Fruit fly (Drosophila melanogaster) whole organism, embryonic: ENCODE measurements around the gene CG31268.

Experiments used
- Bgb ChIP-seq: fragments of 200-800 bp; sonication (Bioruptor generic); IDR thresholded peaks from 2 replicates; pipeline ENCODE4 v1.3.6; 2022; ENCODE audit warnings: missing biosample characterization, missing genetic modification characterization; ENCODE audit not compliant: partially characterized antibody
- Bteb2 ChIP-seq: fragments of 200-800 bp; sonication (Bioruptor generic); optimal IDR thresholded peaks from 2 replicates; lab custom pipeline; 2016; ENCODE audit warnings: missing biosample characterization, missing genetic modification characterization
- C15 ChIP-seq: fragments of 200-800 bp; sonication (Bioruptor generic); IDR thresholded peaks from 3 replicates; pipeline ENCODE4 v1.3.6; 2022; ENCODE audit warnings: missing biosample characterization, missing genetic modification characterization
- CG12219 ChIP-seq: fragments of 200-800 bp; sonication (Bioruptor generic); optimal IDR thresholded peaks from 3 replicates; lab custom pipeline; 2018; ENCODE audit warnings: missing biosample characterization, mild to moderate bottlenecking, missing genetic modification characterization
- CG12236 ChIP-seq: fragments of 200-800 bp; sonication (Bioruptor generic); optimal IDR thresholded peaks from 2 replicates; lab custom pipeline; 2016; ENCODE audit warnings: missing biosample characterization, missing genetic modification characterization
- CG12299 ChIP-seq: fragments of 200-800 bp; sonication (Bioruptor generic); optimal IDR thresholded peaks from 2 replicates; lab custom pipeline; 2018; ENCODE audit warnings: missing biosample characterization, mild to moderate bottlenecking, missing genetic modification characterization
- CG12942 ChIP-seq: fragments of 200-800 bp; sonication (Bioruptor generic); optimal IDR thresholded peaks from 3 replicates; lab custom pipeline; 2016; ENCODE audit warnings: missing biosample characterization, missing genetic modification characterization
- CG14050 ChIP-seq: fragments of 200-800 bp; sonication (Bioruptor generic); IDR thresholded peaks from 3 replicates; pipeline ENCODE4 v1.3.6; 2022; ENCODE audit warnings: missing biosample characterization, missing genetic modification characterization
- CG16813 ChIP-seq: fragments of 200-800 bp; sonication (Bioruptor generic); IDR thresholded peaks from 3 replicates; pipeline ENCODE4 v1.3.6; 2022; ENCODE audit warnings: missing biosample characterization, missing genetic modification characterization; ENCODE audit not compliant: partially characterized antibody
- CG16815 ChIP-seq: fragments of 200-800 bp; sonication (Bioruptor generic); optimal IDR thresholded peaks from 3 replicates; lab custom pipeline; 2017; ENCODE audit warnings: missing biosample characterization, mild to moderate bottlenecking, missing genetic modification characterization
- CG17802 ChIP-seq: fragments of 200-800 bp; sonication (Bioruptor generic); optimal IDR thresholded peaks from 2 replicates; lab custom pipeline; 2018; ENCODE audit warnings: missing biosample characterization, mild to moderate bottlenecking, missing genetic modification characterization, moderate library complexity
- CG17912 ChIP-seq: fragments of 200-800 bp; sonication (Bioruptor generic); optimal IDR thresholded peaks from 2 replicates; lab custom pipeline; 2018; ENCODE audit warnings: missing biosample characterization, mild to moderate bottlenecking, missing genetic modification characterization
- CG1792 ChIP-seq: fragments of 200-800 bp; sonication (Bioruptor generic); optimal IDR thresholded peaks from 2 replicates; lab custom pipeline; 2016; ENCODE audit warnings: missing biosample characterization, missing genetic modification characterization
- CG1832 ChIP-seq: fragments of 200-800 bp; sonication (Bioruptor generic); optimal IDR thresholded peaks from 2 replicates; lab custom pipeline; 2017; ENCODE audit warnings: missing biosample characterization, mild to moderate bottlenecking, missing genetic modification characterization, inconsistent platforms
- CG31224 ChIP-seq: fragments of 200-800 bp; sonication (Bioruptor generic); IDR thresholded peaks from 2 replicates; pipeline ENCODE4 v1.3.6; 2022; ENCODE audit warnings: missing biosample characterization, missing genetic modification characterization
- CG4282 ChIP-seq: fragments of 200-800 bp; sonication (Bioruptor generic); optimal IDR thresholded peaks from 2 replicates; lab custom pipeline; 2016; ENCODE audit warnings: missing biosample characterization, missing genetic modification characterization
- CG4360 ChIP-seq: fragments of 200-800 bp; sonication (Bioruptor generic); IDR thresholded peaks from 2 replicates; pipeline ENCODE4 v1.3.6; 2022; ENCODE audit warnings: missing biosample characterization, missing genetic modification characterization
- CG4424 ChIP-seq: fragments of 200-800 bp; sonication (Bioruptor generic); optimal IDR thresholded peaks from 3 replicates; lab custom pipeline; 2016; ENCODE audit warnings: missing biosample characterization, missing genetic modification characterization
- CG4707 ChIP-seq: fragments of 200-800 bp; sonication (Bioruptor generic); optimal IDR thresholded peaks from 2 replicates; lab custom pipeline; 2018; ENCODE audit warnings: missing biosample characterization, mild to moderate bottlenecking, missing genetic modification characterization, moderate library complexity
- CG6654 ChIP-seq: fragments of 200-800 bp; sonication (Bioruptor generic); optimal IDR thresholded peaks from 2 replicates; lab custom pipeline; 2017; ENCODE audit warnings: missing biosample characterization, mild to moderate bottlenecking, missing genetic modification characterization
- CG6689 ChIP-seq: fragments of 200-800 bp; sonication (Bioruptor generic); IDR thresholded peaks from 2 replicates; pipeline ENCODE4 v1.3.6; 2022; ENCODE audit warnings: missing biosample characterization, missing genetic modification characterization
- CG6854 ChIP-seq: fragments of 200-800 bp; sonication (Bioruptor generic); optimal IDR thresholded peaks from 3 replicates; lab custom pipeline; 2017; ENCODE audit warnings: missing biosample characterization, mild to moderate bottlenecking, missing genetic modification characterization
- CG8765 ChIP-seq: fragments of 200-800 bp; sonication (Bioruptor generic); IDR thresholded peaks from 2 replicates; pipeline ENCODE4 v1.3.6; 2022; ENCODE audit warnings: missing biosample characterization, missing genetic modification characterization
- D19B ChIP-seq: fragments of 200-800 bp; sonication (Bioruptor generic); optimal IDR thresholded peaks from 2 replicates; lab custom pipeline; 2017; ENCODE audit warnings: missing biosample characterization, mild to moderate bottlenecking, missing genetic modification characterization
- Gsc ChIP-seq: fragments of 200-800 bp; sonication (Bioruptor generic); IDR thresholded peaks from 2 replicates; pipeline ENCODE4 v1.3.6; 2022; ENCODE audit warnings: missing biosample characterization, missing genetic modification characterization
- HHEX ChIP-seq: fragments of 200-800 bp; sonication (Bioruptor generic); optimal IDR thresholded peaks from 3 replicates; lab custom pipeline; 2017; ENCODE audit warnings: missing biosample characterization, mild to moderate bottlenecking, missing genetic modification characterization, missing genetic modification reagents
- Hr3 ChIP-seq: fragments of 200-800 bp; sonication (Bioruptor generic); optimal IDR thresholded peaks from 3 replicates; lab custom pipeline; 2016; ENCODE audit warnings: missing biosample characterization, missing genetic modification characterization
- Lhr ChIP-seq: fragments of 200-800 bp; sonication (Bioruptor generic); optimal IDR thresholded peaks from 3 replicates; lab custom pipeline; 2017; ENCODE audit warnings: mild to moderate bottlenecking, missing biosample characterization, missing genetic modification reagents, missing genetic modification characterization
- Lim3 ChIP-seq: fragments of 200-800 bp; sonication (Bioruptor generic); IDR thresholded peaks from 2 replicates; pipeline ENCODE4 v1.3.6; 2022; ENCODE audit warnings: missing biosample characterization, missing genetic modification characterization
- Lpt ChIP-seq: fragments of >200 bp; optimal IDR thresholded peaks from 2 replicates; lab custom pipeline; 2018; ENCODE audit warnings: missing biosample characterization, missing genetic modification characterization
- NC2β ChIP-seq: fragments of 200-800 bp; sonication (Bioruptor generic); optimal IDR thresholded peaks from 2 replicates; lab custom pipeline; 2016; ENCODE audit warnings: missing biosample characterization, missing genetic modification characterization
- Neu2 ChIP-seq: fragments of 200-800 bp; sonication (Bioruptor generic); optimal IDR thresholded peaks from 3 replicates; lab custom pipeline; 2016; ENCODE audit warnings: missing biosample characterization, missing genetic modification characterization, borderline replicate concordance
- Side ChIP-seq: fragments of 200-800 bp; sonication (Bioruptor generic); optimal IDR thresholded peaks from 2 replicates; lab custom pipeline; 2016; ENCODE audit warnings: missing biosample characterization, missing genetic modification characterization
- Tbp ChIP-seq: fragments of >200 bp; optimal IDR thresholded peaks from 2 replicates; lab custom pipeline; 2018; ENCODE audit warnings: missing biosample characterization, missing genetic modification characterization
- Vsx1 ChIP-seq: fragments of 200-800 bp; sonication (Bioruptor generic); optimal IDR thresholded peaks from 2 replicates; lab custom pipeline; 2017; ENCODE audit warnings: missing biosample characterization, mild to moderate bottlenecking, missing genetic modification characterization, missing genetic modification reagents
- Xbp1 ChIP-seq: fragments of 200-800 bp; sonication (Bioruptor generic); optimal IDR thresholded peaks from 3 replicates; lab custom pipeline; 2016; ENCODE audit warnings: missing biosample characterization, mild to moderate bottlenecking, missing genetic modification characterization
- az2 ChIP-seq: fragments of 200-800 bp; sonication (Bioruptor generic); optimal IDR thresholded peaks from 3 replicates; lab custom pipeline; 2016; ENCODE audit warnings: missing biosample characterization, missing genetic modification characterization
- bbx ChIP-seq: fragments of 200-800 bp; sonication (Bioruptor generic); IDR thresholded peaks from 2 replicates; pipeline ENCODE4 v1.3.6; 2022; ENCODE audit warnings: missing biosample characterization, missing genetic modification characterization; ENCODE audit not compliant: partially characterized antibody
- caup ChIP-seq: fragments of 200-800 bp; sonication (Bioruptor generic); optimal IDR thresholded peaks from 3 replicates; lab custom pipeline; 2017; ENCODE audit warnings: missing biosample characterization, mild to moderate bottlenecking, missing genetic modification characterization, moderate library complexity; ENCODE audit not compliant: severe bottlenecking
- cg ChIP-seq: fragments of 200-800 bp; sonication (Bioruptor generic); optimal IDR thresholded peaks from 3 replicates; lab custom pipeline; 2019; ENCODE audit warnings: missing biosample characterization, mild to moderate bottlenecking, missing genetic modification characterization, moderate library complexity
- crp ChIP-seq, 2 experiments: fragments of 200-800 bp; sonication (Bioruptor generic); optimal IDR thresholded peaks; 2 replicates in 1 of 2; 3 replicates in 1 of 2; lab custom pipeline; 2017; ENCODE audit warnings: missing biosample characterization in 2 of 2, missing genetic modification characterization in 2 of 2, mild to moderate bottlenecking in 1 of 2, moderate library complexity in 1 of 2
- exex ChIP-seq: fragments of 200-800 bp; sonication (Bioruptor generic); optimal IDR thresholded peaks from 4 replicates; lab custom pipeline; 2018; ENCODE audit warnings: missing biosample characterization, mild to moderate bottlenecking, missing genetic modification characterization, moderate library complexity
- gcm ChIP-seq: fragments of 200-800 bp; sonication (Bioruptor generic); optimal IDR thresholded peaks from 2 replicates; lab custom pipeline; 2019; ENCODE audit warnings: missing biosample characterization, mild to moderate bottlenecking, missing genetic modification characterization, moderate library complexity
- gfzf ChIP-seq: fragments of 200-800 bp; sonication (Bioruptor generic); optimal IDR thresholded peaks from 2 replicates; lab custom pipeline; 2016; ENCODE audit warnings: missing biosample characterization, mild to moderate bottlenecking, missing genetic modification characterization, moderate library complexity
- inv ChIP-seq: fragments of 200-800 bp; sonication (Bioruptor generic); IDR thresholded peaks from 2 replicates; pipeline ENCODE4 v1.3.6; 2022; ENCODE audit warnings: missing biosample characterization, missing genetic modification characterization; ENCODE audit not compliant: partially characterized antibody
- jing ChIP-seq: fragments of 200-800 bp; sonication (Bioruptor generic); optimal IDR thresholded peaks from 2 replicates; lab custom pipeline; 2018; ENCODE audit warnings: missing biosample characterization, mild to moderate bottlenecking, missing genetic modification characterization
- mam ChIP-seq: fragments of 200-800 bp; sonication (Bioruptor generic); optimal IDR thresholded peaks from 3 replicates; lab custom pipeline; 2016; ENCODE audit warnings: missing biosample characterization, missing genetic modification characterization
- pros ChIP-seq: fragments of 200-800 bp; sonication (Bioruptor generic); optimal IDR thresholded peaks from 3 replicates; lab custom pipeline; 2019; ENCODE audit warnings: missing biosample characterization, mild to moderate bottlenecking, missing genetic modification characterization, moderate library complexity
- tin ChIP-seq: fragments of 200-800 bp; sonication (Bioruptor generic); optimal IDR thresholded peaks from 3 replicates; lab custom pipeline; 2016; ENCODE audit warnings: missing biosample characterization, missing genetic modification characterization

CG31268 gene

DNA sequence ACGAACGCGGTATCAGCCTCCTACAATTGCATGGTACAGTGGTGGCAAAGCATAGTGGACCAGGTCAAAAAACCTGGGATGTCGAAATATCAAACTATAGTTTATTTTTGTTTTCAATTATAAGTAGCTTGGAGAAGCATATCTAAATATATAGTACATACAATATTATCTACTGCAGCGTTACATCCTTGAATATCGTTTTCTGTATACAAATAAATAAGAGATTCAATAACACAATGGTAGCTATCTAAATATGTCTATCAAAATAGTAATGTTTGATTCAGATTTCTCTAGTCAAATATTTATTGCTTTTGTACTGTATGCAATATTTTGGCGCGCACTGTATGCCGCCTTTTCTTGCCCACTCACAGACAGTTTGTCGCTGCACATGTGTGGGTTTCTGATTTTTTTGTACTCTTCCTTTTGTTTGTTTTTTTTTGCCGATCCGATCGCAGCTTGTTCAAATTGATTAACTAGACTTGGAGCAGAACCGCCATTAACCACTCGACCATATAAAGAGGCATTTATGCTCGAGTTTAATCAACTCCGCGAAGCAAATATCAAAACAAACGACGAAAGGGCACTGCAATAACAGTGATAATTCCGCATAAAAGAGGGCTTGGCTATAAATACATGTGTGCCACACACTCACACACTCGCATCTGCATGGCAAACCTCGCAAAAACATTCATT lies 49.2 kb downstream of the CG31268 start (continued):
- TF ChIP-seq CG17802 (tag; lab: Kevin White, UChicago), result peak; percentile 63
- peak; percentile 85 for TF ChIP-seq CG6654
- TF ChIP-seq Bgb (GFP tag; lab: Robert Waterston, UW), result no peak
- peak; percentile 80 for TF ChIP-seq CG12236 (GFP tag; lab: Kevin White, UChicago)
- peak; percentile 26 for TF ChIP-seq cg (GFP tag; lab: Kevin White, UChicago)
- peak; percentile 73 for TF ChIP-seq CG8765 (GFP tag; lab: Robert Waterston, UW)
- TF ChIP-seq CG4282 (GFP tag; lab: Kevin White, UChicago), result peak; percentile 69
- TF ChIP-seq Side (GFP tag; lab: Kevin White, UChicago), result peak; percentile 82
- TF ChIP-seq CG1832 (GFP tag; lab: Kevin White, UChicago), result no peak
- no peak for TF ChIP-seq CG16813 (GFP tag; lab: Robert Waterston, UW)
- TF ChIP-seq CG6689, result peak; percentile 95
- TF ChIP-seq D19B (GFP tag; lab: Kevin White, UChicago), result peak; percentile 88
- TF ChIP-seq NC2β (GFP tag; lab: Kevin White, UChicago), result peak; percentile 85
- peak; percentile 83 for TF ChIP-seq CG31224
- peak; percentile 98 for TF ChIP-seq gcm (GFP tag; lab: Kevin White, UChicago)
- TF ChIP-seq Lhr, result peak; percentile 90
- peak; percentile 53 for TF ChIP-seq exex (tag; lab: Kevin White, UChicago)
- TF ChIP-seq Neu2 (GFP tag; lab: Kevin White, UChicago), result no peak
- TF ChIP-seq Bteb2, result peak; percentile 91
- peak; percentile 64 for TF ChIP-seq CG1792 (GFP tag; lab: Kevin White, UChicago)
- peak; percentile 79 for TF ChIP-seq CG17912 (GFP tag; lab: Kevin White, UChicago)
- TF ChIP-seq Lim3 (GFP tag; lab: Robert Waterston, UW), result peak; percentile 80
- TF ChIP-seq CG6854 (GFP tag; lab: Kevin White, UChicago), result peak; percentile 95
- peak; percentile 85 for TF ChIP-seq CG4707
- TF ChIP-seq Xbp1 (GFP tag; lab: Kevin White, UChicago), result peak; percentile 95
- TF ChIP-seq Gsc, result no peak
- peak; percentile 96 for TF ChIP-seq CG4424 (GFP tag; lab: Kevin White, UChicago)
- TF ChIP-seq Hr3 (GFP tag; lab: Kevin White, UChicago), result peak; percentile 95
- peak; percentile 94 for TF ChIP-seq tin (GFP tag; lab: Kevin White, UChicago)
- TF ChIP-seq az2 (GFP tag; lab: Kevin White, UChicago), result peak; percentile 96
- no peak for TF ChIP-seq Lpt (GFP tag; lab: Kevin White, UChicago)
- TF ChIP-seq bbx (GFP tag; lab: Robert Waterston, UW), result no peak
- TF ChIP-seq CG4360, result peak; percentile 69
- TF ChIP-seq C15 (GFP tag; lab: Robert Waterston, UW), result peak; percentile 73; the same call in 2 of the 3 replicates
- TF ChIP-seq mam (GFP tag; lab: Kevin White, UChicago), result peak; percentile 88
- TF ChIP-seq jing, result peak; percentile 86
- TF ChIP-seq crp (GFP tag; optimal IDR thresholded peaks at IDR 0.05; lab: Kevin White, UChicago), result peak in 1 of 2 experiments; percentile 53
- no peak for TF ChIP-seq gfzf (GFP tag; lab: Kevin White, UChicago)
- TF ChIP-seq caup (GFP tag; lab: Kevin White, UChicago), result peak; percentile 94
- TF ChIP-seq CG14050, result peak; percentile 93
- peak; percentile 95 for TF ChIP-seq CG12219 (GFP tag; lab: Kevin White, UChicago)
- TF ChIP-seq pros, result peak; percentile 64
- peak; percentile 92 for TF ChIP-seq Vsx1
- peak; percentile 87 for TF ChIP-seq CG12942 (GFP tag; lab: Kevin White, UChicago)
- TF ChIP-seq CG12299 (tag; lab: Kevin White, UChicago), result peak; percentile 96
- TF ChIP-seq CG16815, result peak; percentile 90
- no peak for TF ChIP-seq inv (GFP tag; lab: Robert Waterston, UW)
- TF ChIP-seq HHEX (GFP tag; lab: Kevin White, UChicago), result peak; percentile 94
- no peak for TF ChIP-seq Tbp (GFP tag; lab: Kevin White, UChicago)
